Fruit fly (Drosophila melanogaster): ENCODE data around the gene PolI.
A peak's percentile ranks its signal among the peaks of the same experiment; 100 is the strongest.

PolI gene

dm6 chr3R:8224726-8225460 lies 8.4 kb upstream of the PolI start (continued):
- peak; percentile 28 for TF ChIP-seq CG14710 (tag; optimal IDR thresholded peaks at IDR 0.05)
- peak; percentile 6 for TF ChIP-seq CG8388 (GFP tag; optimal IDR thresholded peaks at IDR 0.05)
- TF ChIP-seq CG2678 (tag; optimal IDR thresholded peaks at IDR 0.05): peak; percentile 20
- TF ChIP-seq unc-4 (GFP tag; IDR thresholded peaks at IDR 0.05; ENCODE audit: partially characterized antibody): no peak
- TF ChIP-seq Six4 (GFP tag; optimal IDR thresholded peaks at IDR 0.05): no peak
- TF ChIP-seq CG10979 (tag; optimal IDR thresholded peaks at IDR 0.05): peak; percentile 51
- peak; percentile 8 for TF ChIP-seq CG30403 (GFP tag; optimal IDR thresholded peaks at IDR 0.05)
- no peak for TF ChIP-seq CG10274 (GFP tag; optimal IDR thresholded peaks at IDR 0.05)
- no peak for TF ChIP-seq YL-1 (GFP tag; optimal IDR thresholded peaks at IDR 0.05)
- no peak for TF ChIP-seq fd3F (GFP tag; optimal IDR thresholded peaks at IDR 0.05)
- TF ChIP-seq dysf (GFP tag; IDR thresholded peaks at IDR 0.05): no peak
- TF ChIP-seq CG9609 (GFP tag; optimal IDR thresholded peaks at IDR 0.05): no peak
- TF ChIP-seq CG8765 (GFP tag; IDR thresholded peaks at IDR 0.05): no peak
- TF ChIP-seq CG7556 (GFP tag; optimal IDR thresholded peaks at IDR 0.05): no peak
- TF ChIP-seq ase (GFP tag; IDR thresholded peaks at IDR 0.05): no peak
- TF ChIP-seq yki (optimal IDR thresholded peaks at IDR 0.05): no peak
- no peak for TF ChIP-seq jing (GFP tag; optimal IDR thresholded peaks at IDR 0.05)
- TF ChIP-seq klu (GFP tag; IDR thresholded peaks at IDR 0.05): 0 out of 2 replicates have a peak, but pooled peaks have one; percentile 4
- no peak for TF ChIP-seq CG13424 (tag; optimal IDR thresholded peaks at IDR 0.05)
- no peak for TF ChIP-seq CG17359 (tag; optimal IDR thresholded peaks at IDR 0.05)
- peak; percentile 27 for TF ChIP-seq CG12391 (tag; optimal IDR thresholded peaks at IDR 0.05)
- no peak for TF ChIP-seq Dbx (GFP tag; IDR thresholded peaks at IDR 0.05)
- TF ChIP-seq CrebB (tag; optimal IDR thresholded peaks at IDR 0.05): no peak
- TF ChIP-seq CG4617 (GFP tag; optimal IDR thresholded peaks at IDR 0.05; ENCODE audit: borderline replicate concordance): no peak
- TF ChIP-seq zen (tag; optimal IDR thresholded peaks at IDR 0.05): peak; percentile 9
- no peak for TF ChIP-seq Mes4 (GFP tag; optimal IDR thresholded peaks at IDR 0.05)
- TF ChIP-seq CG1233 (GFP tag; optimal IDR thresholded peaks at IDR 0.05): no peak
- TF ChIP-seq phol (tag; optimal IDR thresholded peaks at IDR 0.05): peak; percentile 30
- TF ChIP-seq CG11560 (tag; IDR thresholded peaks at IDR 0.05): no peak
- TF ChIP-seq Sox100B (GFP tag; optimal IDR thresholded peaks at IDR 0.05): no peak
- no peak for TF ChIP-seq schlank (tag; optimal IDR thresholded peaks at IDR 0.05)
- TF ChIP-seq al (GFP tag; IDR thresholded peaks at IDR 0.05): no peak
- no peak for TF ChIP-seq CG6765 (GFP tag; optimal IDR thresholded peaks at IDR 0.05)
- TF ChIP-seq Sin3A (optimal IDR thresholded peaks at IDR 0.05): no peak
- no peak for TF ChIP-seq CG15601 (tag; optimal IDR thresholded peaks at IDR 0.05)
- TF ChIP-seq sc (optimal IDR thresholded peaks at IDR 0.05): no peak
- no peak for TF ChIP-seq sc (GFP tag; optimal IDR thresholded peaks at IDR 0.05)
- TF ChIP-seq fd102C (GFP tag; optimal IDR thresholded peaks at IDR 0.05): no peak
- TF ChIP-seq CG8281 (tag; optimal IDR thresholded peaks at IDR 0.05): peak; percentile 95
- no peak for TF ChIP-seq CG8359 (GFP tag; optimal IDR thresholded peaks at IDR 0.05; ENCODE audit: borderline replicate concordance)
- no peak for TF ChIP-seq row (GFP tag; IDR thresholded peaks at IDR 0.05)
- TF ChIP-seq fd96Cb (tag; optimal IDR thresholded peaks at IDR 0.05): peak; percentile 4
- TF ChIP-seq cg (GFP tag; optimal IDR thresholded peaks at IDR 0.05): no peak
- no peak for TF ChIP-seq Kr (GFP tag; optimal IDR thresholded peaks at IDR 0.05)
- TF ChIP-seq Ptx1 (GFP tag; IDR thresholded peaks at IDR 0.05): no peak
- TF ChIP-seq pros (GFP tag; optimal IDR thresholded peaks at IDR 0.05): no peak
- peak in 1 of 3 experiments; percentile 36 for TF ChIP-seq lola (GFP tag; optimal IDR thresholded peaks at IDR 0.05)
- no peak for TF ChIP-seq Antp (GFP tag; optimal IDR thresholded peaks at IDR 0.05)
- TF ChIP-seq hth (optimal IDR thresholded peaks at IDR 0.05): no peak
- TF ChIP-seq kah (GFP tag; optimal IDR thresholded peaks at IDR 0.05): no peak
